Worm (Caenorhabditis elegans): ENCODE data around the gene F19F10.3.

Gene F19F10.3

DNA sequence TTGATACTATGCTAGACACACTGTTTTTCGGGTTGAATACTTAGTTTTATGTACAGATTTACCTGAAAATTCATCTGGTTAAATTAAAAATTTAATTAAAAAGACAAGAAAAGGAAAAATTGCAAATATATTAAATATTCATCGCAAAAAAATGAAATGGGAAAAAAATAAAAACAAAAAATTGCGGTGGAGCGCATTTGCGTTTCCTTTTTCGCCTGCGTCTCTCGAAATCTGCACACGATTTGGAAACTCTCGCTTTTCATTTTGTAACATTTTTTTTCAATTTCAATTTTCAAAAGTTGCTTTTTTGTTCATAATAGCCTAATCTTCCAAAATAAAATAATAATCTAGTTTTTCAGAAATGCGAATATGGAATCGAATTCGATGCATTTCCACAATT, 35.7 kb downstream of the F19F10.3 start, which contains the start of the genes F19F10.11 and C50E3.5:
Gene F19F10.11 (minus strand): TSS at position 68 of the 400 bp plus-strand sequence.
Gene C50E3.5 (plus strand): TSS at position 360 of the 400 bp plus-strand sequence.
- TF ChIP-seq hmbx-1 (tag; optimal IDR thresholded peaks at IDR 0.05) = no peak
- peak; percentile 34 for TF ChIP-seq F13C5.2 (tag; optimal IDR thresholded peaks at IDR 0.05)

DNA sequence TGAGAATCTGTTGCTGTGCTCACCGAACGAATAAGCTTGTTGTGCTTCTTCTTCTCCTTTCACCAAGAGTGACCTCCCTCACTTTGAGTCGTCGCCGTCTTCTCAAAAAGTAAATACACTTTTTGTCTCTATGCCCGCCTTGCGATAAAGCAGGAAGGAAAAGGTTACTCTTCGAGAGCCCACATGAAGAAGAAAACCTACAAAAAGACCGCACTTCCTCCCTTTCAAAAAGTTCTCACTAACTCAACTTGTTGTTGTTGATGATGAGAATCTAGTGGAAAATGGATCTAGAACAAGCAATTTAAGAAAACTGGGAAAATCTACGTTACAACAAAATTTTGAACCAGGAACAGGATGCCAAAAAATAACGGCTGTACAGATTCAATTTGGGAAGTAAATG, 38.5 kb downstream of the F19F10.3 start, which contains the start of gene C50E3.6:
Gene C50E3.6 (minus strand): TSS at position 101 of the 400 bp plus-strand sequence.
- TF ChIP-seq ama-1 (optimal IDR thresholded peaks at IDR 0.05) = no peak
- no peak for TF ChIP-seq F13C5.2 (tag; optimal IDR thresholded peaks at IDR 0.05)
- TF ChIP-seq ceh-13 (GFP tag; optimal IDR thresholded peaks at IDR 0.05) = no peak
- TF ChIP-seq tbx-11 (GFP tag; IDR thresholded peaks at IDR 0.05) = no peak
- no peak for TF ChIP-seq tra-4 (tag; optimal IDR thresholded peaks at IDR 0.05)
- no peak for TF ChIP-seq ets-7 (tag; optimal IDR thresholded peaks at IDR 0.05)

DNA sequence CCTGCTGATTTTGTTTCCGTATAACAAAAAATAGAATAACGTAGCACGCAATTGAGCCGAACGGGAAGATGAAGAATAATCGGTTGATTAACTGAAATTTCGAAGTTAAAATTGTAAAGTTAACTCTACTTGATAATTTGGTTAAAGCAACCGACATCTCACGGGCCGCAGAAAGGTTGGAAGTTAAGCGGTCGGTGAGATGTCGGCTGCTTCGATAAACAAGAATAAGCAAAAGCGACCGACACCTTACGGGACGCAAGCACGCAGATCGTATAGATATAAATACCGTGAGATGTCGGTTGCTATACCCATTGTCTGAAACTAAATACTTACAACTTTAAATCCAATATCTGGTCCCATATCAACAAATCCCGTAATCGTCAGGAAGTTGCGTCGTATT, 43.2 kb downstream of the F19F10.3 start:
- TF ChIP-seq hmg-4 (GFP tag; optimal IDR thresholded peaks at IDR 0.05) (no peak), tbx-11 (GFP tag; IDR thresholded peaks at IDR 0.05) (no peak), ceh-36 (tag; optimal IDR thresholded peaks at IDR 0.05) (no peak), aly-1 (tag; optimal IDR thresholded peaks at IDR 0.05) (no peak), B0310.2 (tag; optimal IDR thresholded peaks at IDR 0.05) (no peak), ets-7 (tag; optimal IDR thresholded peaks at IDR 0.05) (no peak), ama-1 (optimal IDR thresholded peaks at IDR 0.05) (no peak), hnd-1 (tag; optimal IDR thresholded peaks at IDR 0.05) (no peak), flt-1 (GFP tag; IDR thresholded peaks at IDR 0.05) (no peak), pes-1 (GFP tag; IDR thresholded peaks at IDR 0.05) (no peak), tra-4 (tag; optimal IDR thresholded peaks at IDR 0.05) (no peak), tbx-37 (GFP tag; conservative IDR thresholded peaks at IDR 0.05) (no peak), hmbx-1 (tag; optimal IDR thresholded peaks at IDR 0.05) (no peak), ceh-13 (GFP tag; optimal IDR thresholded peaks at IDR 0.05) (no peak), scrt-1 (GFP tag; IDR thresholded peaks at IDR 0.05) (no peak), sea-1 (GFP tag; conservative IDR thresholded peaks at IDR 0.05) (no peak)

DNA sequence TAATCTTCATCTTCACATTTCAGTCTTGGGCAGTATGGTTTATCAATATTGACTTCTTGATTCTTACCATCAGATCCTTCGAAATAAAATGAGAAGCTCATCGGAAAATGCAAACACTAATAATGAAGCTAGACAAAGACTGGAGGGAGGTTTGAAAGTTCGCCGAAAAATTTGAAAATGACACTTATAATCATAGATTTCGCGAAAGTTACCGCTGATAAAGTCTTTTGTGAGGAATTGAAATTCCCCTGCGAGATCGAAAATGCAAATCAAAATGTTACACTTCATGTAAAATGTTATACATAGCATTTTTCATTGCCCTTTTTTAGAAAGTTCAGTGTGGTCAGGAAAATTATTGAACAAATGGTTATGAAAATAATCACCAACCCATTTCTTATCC, 46.3 kb downstream of the F19F10.3 start, which contains the start of gene C50E3.7:
Gene C50E3.7 (minus strand): TSS at position 101 of the 400 bp plus-strand sequence.
- TF ChIP-seq ama-1 (optimal IDR thresholded peaks at IDR 0.05) (no peak), hnd-1 (tag; optimal IDR thresholded peaks at IDR 0.05) (no peak), flt-1 (GFP tag; IDR thresholded peaks at IDR 0.05) (no peak), tra-4 (tag; optimal IDR thresholded peaks at IDR 0.05) (no peak), tbx-11 (GFP tag; IDR thresholded peaks at IDR 0.05) (no peak), scrt-1 (GFP tag; IDR thresholded peaks at IDR 0.05) (no peak), ceh-36 (tag; optimal IDR thresholded peaks at IDR 0.05) (no peak), hmbx-1 (tag; optimal IDR thresholded peaks at IDR 0.05) (no peak)

DNA sequence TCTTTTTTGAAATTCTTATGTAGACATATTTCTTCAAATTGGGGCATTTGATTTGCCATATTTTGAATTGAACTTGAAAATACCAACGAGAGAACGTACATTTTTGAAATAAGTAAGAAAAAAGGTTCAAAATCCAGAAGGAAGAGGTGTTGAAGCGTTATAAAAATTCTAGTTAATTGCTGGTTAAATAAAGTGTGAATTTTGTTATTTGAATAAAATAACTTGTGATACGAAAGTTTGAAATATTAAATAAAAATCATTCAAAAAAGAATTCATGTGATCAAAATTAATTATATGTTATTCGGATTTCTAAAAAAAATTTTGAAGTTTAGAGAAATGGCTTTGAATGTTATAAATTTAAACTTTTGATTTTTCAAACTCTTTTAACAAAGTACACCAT, 48.2 kb downstream of the F19F10.3 start, which contains the start of gene C50E3.9:
Gene C50E3.9 (minus strand): TSS at position 101 of the 400 bp plus-strand sequence.
- no peak for TF ChIP-seq aly-1 (tag; optimal IDR thresholded peaks at IDR 0.05)
- no peak for TF ChIP-seq ceh-36 (tag; optimal IDR thresholded peaks at IDR 0.05)
- TF ChIP-seq hmg-4 (GFP tag; optimal IDR thresholded peaks at IDR 0.05) = no peak
- no peak for TF ChIP-seq pes-1 (GFP tag; IDR thresholded peaks at IDR 0.05)
- no peak for TF ChIP-seq sea-1 (GFP tag; conservative IDR thresholded peaks at IDR 0.05)

DNA sequence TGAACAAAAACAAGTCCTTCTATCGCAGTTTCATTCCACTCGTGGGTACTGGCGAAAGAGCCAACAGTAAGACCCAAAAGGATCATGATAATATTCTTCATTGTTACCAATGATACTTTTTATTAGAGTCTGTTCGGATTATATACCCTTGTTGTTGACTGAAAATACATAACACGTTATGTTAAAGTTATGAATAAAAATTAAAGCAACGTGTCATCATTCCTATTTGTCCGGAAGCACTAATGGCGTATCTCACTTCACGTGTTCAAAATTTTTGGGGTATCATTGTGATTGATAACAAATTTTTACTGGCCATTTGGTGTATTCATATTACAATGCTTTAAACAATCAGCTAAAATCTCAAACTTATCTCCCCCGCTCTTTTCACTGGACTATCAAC, 49.5 kb downstream of the F19F10.3 start, which contains the start of gene scl-26:
Gene scl-26 (minus strand): TSS at position 101 of the 400 bp plus-strand sequence.
- TF ChIP-seq ama-1 (optimal IDR thresholded peaks at IDR 0.05) (no peak), F13C5.2 (tag; optimal IDR thresholded peaks at IDR 0.05) (no peak), ceh-13 (GFP tag; optimal IDR thresholded peaks at IDR 0.05) (no peak), pes-1 (GFP tag; IDR thresholded peaks at IDR 0.05) (no peak), ets-7 (tag; optimal IDR thresholded peaks at IDR 0.05) (no peak), tbx-37 (GFP tag; conservative IDR thresholded peaks at IDR 0.05) (no peak), hmg-4 (GFP tag; optimal IDR thresholded peaks at IDR 0.05) (no peak), hnd-1 (tag; optimal IDR thresholded peaks at IDR 0.05) (no peak), tra-4 (tag; optimal IDR thresholded peaks at IDR 0.05) (no peak), hmbx-1 (tag; optimal IDR thresholded peaks at IDR 0.05) (no peak), sea-1 (GFP tag; conservative IDR thresholded peaks at IDR 0.05) (no peak), B0310.2 (tag; optimal IDR thresholded peaks at IDR 0.05) (no peak), flt-1 (GFP tag; IDR thresholded peaks at IDR 0.05) (no peak), ceh-36 (tag; optimal IDR thresholded peaks at IDR 0.05) (no peak), aly-1 (tag; optimal IDR thresholded peaks at IDR 0.05) (no peak), tbx-11 (GFP tag; IDR thresholded peaks at IDR 0.05) (no peak), scrt-1 (GFP tag; IDR thresholded peaks at IDR 0.05) (no peak)

Data from whole organism, early embryonic.